Worm (Caenorhabditis elegans): ENCODE measurements around the gene bli-5.

Gene bli-5

DNA sequence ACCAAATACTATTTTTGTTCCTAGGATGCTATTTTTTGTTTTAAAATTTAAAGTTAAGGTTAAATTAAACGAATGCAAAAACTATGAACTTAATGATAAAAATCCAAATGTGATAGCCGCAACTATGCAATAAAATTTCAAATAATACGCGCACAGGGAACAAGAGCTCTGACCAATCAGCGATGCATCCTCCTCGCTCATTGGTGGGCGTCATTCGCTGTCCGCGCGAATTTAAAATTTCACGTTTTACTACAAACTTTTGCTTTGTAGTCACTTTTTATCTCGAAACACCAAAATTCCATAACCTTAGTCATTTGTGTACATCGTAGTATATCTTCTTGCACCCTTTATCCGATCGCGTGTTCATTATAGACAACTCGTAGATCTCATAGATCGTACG, 46.4 kb downstream of the bli-5 start:
- TF ChIP-seq nhr-111 (GFP tag; optimal IDR thresholded peaks at IDR 0.05) (no peak), dmd-8 (GFP tag; IDR thresholded peaks at IDR 0.05) (no peak), saeg-2 (GFP tag; IDR thresholded peaks at IDR 0.05) (no peak), ZK546.5 (tag; optimal IDR thresholded peaks at IDR 0.05) (no peak), mdl-1 (tag; optimal IDR thresholded peaks at IDR 0.05) (no peak), egl-27 (tag; optimal IDR thresholded peaks at IDR 0.05) (no peak)

ce11 chrIII:13381684-13382083, 47.9 kb downstream of the bli-5 start:
- TF ChIP-seq nhr-10 (tag; optimal IDR thresholded peaks at IDR 0.05) (no peak), tra-1 (GFP tag; IDR thresholded peaks at IDR 0.05) (no peak), pqm-1 (tag; optimal IDR thresholded peaks at IDR 0.05) (no peak), spr-1 (tag; optimal IDR thresholded peaks at IDR 0.05) (no peak), daf-8 (GFP tag; IDR thresholded peaks at IDR 0.05) (no peak), zfp-3 (GFP tag; conservative IDR thresholded peaks at IDR 0.05) (no peak), lsy-2 (tag; optimal IDR thresholded peaks at IDR 0.05) (no peak), D1046.2 (GFP tag; IDR thresholded peaks at IDR 0.05) (no peak), fkh-10 (GFP tag; optimal IDR thresholded peaks at IDR 0.05) (no peak), madf-5 (GFP tag; IDR thresholded peaks at IDR 0.05) (no peak)

ce11 chrIII:13380881-13381280, 48.7 kb downstream of the bli-5 start:
- no peak for TF ChIP-seq daf-12 (tag; optimal IDR thresholded peaks at IDR 0.05)
- TF ChIP-seq mep-1 (tag; optimal IDR thresholded peaks at IDR 0.05), result no peak
- TF ChIP-seq ceh-20 (GFP tag; IDR thresholded peaks at IDR 0.05), result no peak
- no peak for TF ChIP-seq pha-4 (GFP tag; IDR thresholded peaks at IDR 0.05)
- TF ChIP-seq pha-4 (tag; optimal IDR thresholded peaks at IDR 0.05), result no peak
- no peak for TF ChIP-seq egl-27 (tag; optimal IDR thresholded peaks at IDR 0.05)
- no peak for TF ChIP-seq rbr-2 (tag; optimal IDR thresholded peaks at IDR 0.05)
- no peak for TF ChIP-seq aly-2 (tag; optimal IDR thresholded peaks at IDR 0.05)

DNA sequence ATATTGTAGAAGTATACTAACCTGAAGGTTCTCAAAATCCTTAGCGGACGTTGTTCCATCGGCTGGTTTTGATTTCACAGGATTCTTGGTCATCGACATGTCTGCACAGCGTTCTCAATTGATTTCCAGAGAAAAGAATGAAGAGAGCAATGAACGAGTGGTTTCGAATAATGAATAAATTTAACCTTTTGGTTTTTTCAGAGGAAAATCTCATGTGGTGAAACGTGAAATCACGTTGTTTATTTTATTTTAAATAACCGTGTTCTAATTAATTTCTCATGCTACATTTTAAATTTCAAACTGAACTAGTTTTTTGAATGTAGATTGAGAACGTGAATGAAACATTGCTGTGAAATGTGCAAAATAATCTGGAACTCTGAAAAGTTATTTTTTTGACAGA, 49.4 kb downstream of the bli-5 start, which contains the start of gene T03F6.6:
Gene T03F6.6 (minus strand): TSS at position 101 of the 400 bp plus-strand sequence.
- TF ChIP-seq madf-9 (GFP tag; conservative IDR thresholded peaks at IDR 0.05) (no peak), nhr-111 (GFP tag; optimal IDR thresholded peaks at IDR 0.05) (no peak), ceh-32 (tag; optimal IDR thresholded peaks at IDR 0.05; ENCODE audit: poor library complexity) (no peak), lin-1 (GFP tag; IDR thresholded peaks at IDR 0.05) (no peak), ZK337.2 (GFP tag; IDR thresholded peaks at IDR 0.05) (no peak), nhr-237 (tag; optimal IDR thresholded peaks at IDR 0.05) (no peak), Y5F2A.4 (GFP tag; optimal IDR thresholded peaks at IDR 0.05) (no peak), jun-1 (tag; optimal IDR thresholded peaks at IDR 0.05) (no peak), tag-97 (GFP tag; IDR thresholded peaks at IDR 0.05) (no peak), mxl-2 (GFP tag; conservative IDR thresholded peaks at IDR 0.05) (no peak), dve-1 (tag; optimal IDR thresholded peaks at IDR 0.05; ENCODE audit: insufficient read depth) (no peak), dmd-8 (GFP tag; IDR thresholded peaks at IDR 0.05) (no peak), spr-3 (GFP tag; optimal IDR thresholded peaks at IDR 0.05) (no peak), ztf-11 (tag; optimal IDR thresholded peaks at IDR 0.05) (no peak), lin-38 (GFP tag; IDR thresholded peaks at IDR 0.05) (no peak), unc-130 (GFP tag; optimal IDR thresholded peaks at IDR 0.05) (no peak)

All from whole organism, L4 larva.